Worm (Caenorhabditis elegans) whole organism, L2 larva: Measurements from ENCODE around the gene sod-4.

ENCODE experiments used
- C34F6.9 ChIP-seq: fragments of 150-350 bp; optimal IDR thresholded peaks from 2 replicates; lab custom pipeline; 2014; ENCODE audit warnings: missing biosample characterization, missing genetic modification characterization
- R02D3.7 ChIP-seq: fragments of 150-350 bp; optimal IDR thresholded peaks from 2 replicates; lab custom pipeline; 2014; ENCODE audit warnings: missing biosample characterization, missing genetic modification characterization
- Y55F3AM.14 ChIP-seq: fragments of 200-800 bp; sonication (Bioruptor generic); optimal IDR thresholded peaks from 2 replicates; lab custom pipeline; 2018; ENCODE audit warnings: mild to moderate bottlenecking, missing genetic modification characterization, missing compliant biosample characterization
- ZK546.5 ChIP-seq: sonication (generic microtip); optimal IDR thresholded peaks from 2 replicates; lab custom pipeline; 2017; ENCODE audit warnings: missing biosample characterization, missing genetic modification characterization
- alr-1 ChIP-seq: fragments of 150-350 bp; optimal IDR thresholded peaks from 2 replicates; lab custom pipeline; 2014; ENCODE audit warnings: missing biosample characterization, missing genetic modification characterization
- aly-2 ChIP-seq: fragments of 150-350 bp; optimal IDR thresholded peaks from 2 replicates; lab custom pipeline; 2014; ENCODE audit warnings: missing biosample characterization, missing genetic modification characterization
- ama-1 ChIP-seq: fragments of 150-350 bp; optimal IDR thresholded peaks from 2 replicates; lab custom pipeline; 2018; ENCODE audit warnings: inconsistent platforms
- blmp-1 ChIP-seq: sonication (generic microtip); optimal IDR thresholded peaks from 2 replicates; lab custom pipeline; 2017; ENCODE audit warnings: missing genetic modification characterization, mild to moderate bottlenecking, missing compliant biosample characterization, antibody characterized with exemption, moderate library complexity; ENCODE audit not compliant: insufficient read depth
- ceh-16 ChIP-seq: fragments of 150-350 bp; optimal IDR thresholded peaks from 2 replicates; lab custom pipeline; 2014; ENCODE audit warnings: missing biosample characterization, missing genetic modification characterization
- ceh-82 ChIP-seq: fragments of 150-350 bp; optimal IDR thresholded peaks from 2 replicates; lab custom pipeline; 2014; ENCODE audit warnings: missing biosample characterization, missing genetic modification characterization
- crh-2 ChIP-seq: sonication (generic microtip); optimal IDR thresholded peaks from 2 replicates; lab custom pipeline; 2017; ENCODE audit warnings: missing biosample characterization, missing genetic modification characterization
- dmd-4 ChIP-seq: sonication (generic microtip); optimal IDR thresholded peaks from 2 replicates; lab custom pipeline; 2017; ENCODE audit warnings: missing biosample characterization, missing genetic modification characterization
- egl-27 ChIP-seq: sonication (generic microtip); optimal IDR thresholded peaks from 3 replicates; lab custom pipeline; 2017; ENCODE audit warnings: missing biosample characterization, missing genetic modification reagents, missing genetic modification characterization
- elt-1 ChIP-seq: fragments of 150-350 bp; optimal IDR thresholded peaks from 2 replicates; lab custom pipeline; 2014; ENCODE audit warnings: missing biosample characterization, missing genetic modification characterization
- elt-3 ChIP-seq: sonication (generic microtip); optimal IDR thresholded peaks from 2 replicates; lab custom pipeline; 2017; ENCODE audit warnings: missing biosample characterization, missing genetic modification characterization
- fos-1 ChIP-seq: fragments of 150-350 bp; optimal IDR thresholded peaks from 2 replicates; lab custom pipeline; 2014; ENCODE audit warnings: missing biosample characterization, missing genetic modification characterization
- gmeb-1 ChIP-seq: fragments of 150-350 bp; optimal IDR thresholded peaks from 2 replicates; lab custom pipeline; 2014; ENCODE audit warnings: missing biosample characterization, missing genetic modification characterization
- lin-11 ChIP-seq: fragments of 150-350 bp; sonication (generic microtip); optimal IDR thresholded peaks from 2 replicates; lab custom pipeline; 2014; ENCODE audit warnings: missing biosample characterization, missing genetic modification characterization, inconsistent platforms, mixed read lengths
- lin-13 ChIP-seq: fragments of 150-350 bp; optimal IDR thresholded peaks from 2 replicates; lab custom pipeline; 2014; ENCODE audit warnings: missing biosample characterization, missing genetic modification reagents, missing genetic modification characterization
- lin-39 ChIP-seq: fragments of 150-350 bp; optimal IDR thresholded peaks from 2 replicates; lab custom pipeline; 2014; ENCODE audit warnings: missing biosample characterization, missing genetic modification reagents, missing genetic modification characterization
- lsy-2 ChIP-seq, 2 experiments: fragments of 150-350 bp in 1 of 2; sonication (generic microtip) in 1 of 2; optimal IDR thresholded peaks; 2 replicates each; lab custom pipeline; 2014 to 2017; ENCODE audit warnings: missing biosample characterization in 2 of 2, missing genetic modification characterization in 2 of 2
- mab-5 ChIP-seq: fragments of 150-350 bp; optimal IDR thresholded peaks from 2 replicates; lab custom pipeline; 2014; ENCODE audit warnings: missing biosample characterization, missing genetic modification characterization
- mdl-1 ChIP-seq, 2 experiments: fragments of 150-350 bp in 1 of 2; sonication (generic microtip) in 1 of 2; optimal IDR thresholded peaks; 2 replicates each; lab custom pipeline; 2017; ENCODE audit warnings: missing biosample characterization in 2 of 2, missing genetic modification characterization in 2 of 2
- nhr-10 ChIP-seq: sonication (generic microtip); optimal IDR thresholded peaks from 2 replicates; lab custom pipeline; 2017; ENCODE audit warnings: missing biosample characterization, missing genetic modification characterization
- nhr-11 ChIP-seq: fragments of 150-350 bp; optimal IDR thresholded peaks from 2 replicates; lab custom pipeline; 2014; ENCODE audit warnings: missing biosample characterization, missing genetic modification characterization
- nhr-12 ChIP-seq: fragments of 150-350 bp; optimal IDR thresholded peaks from 2 replicates; lab custom pipeline; 2014; ENCODE audit warnings: missing biosample characterization, missing genetic modification characterization
- nhr-129 ChIP-seq: fragments of 150-350 bp; optimal IDR thresholded peaks from 2 replicates; lab custom pipeline; 2014; ENCODE audit warnings: missing biosample characterization, missing genetic modification characterization
- nhr-21 ChIP-seq: fragments of 150-350 bp; optimal IDR thresholded peaks from 2 replicates; lab custom pipeline; 2014; ENCODE audit warnings: missing biosample characterization, missing genetic modification characterization
- nhr-23 ChIP-seq: fragments of 150-350 bp; optimal IDR thresholded peaks from 2 replicates; lab custom pipeline; 2014; ENCODE audit warnings: missing biosample characterization, missing genetic modification reagents, missing genetic modification characterization
- nhr-237 ChIP-seq: fragments of 150-350 bp; optimal IDR thresholded peaks from 2 replicates; lab custom pipeline; 2014; ENCODE audit warnings: missing biosample characterization, missing genetic modification characterization
- nhr-25 ChIP-seq: fragments of 150-350 bp; sonication (generic microtip); optimal IDR thresholded peaks from 3 replicates; lab custom pipeline; 2014; ENCODE audit warnings: missing biosample characterization, missing genetic modification characterization
- nhr-6 ChIP-seq: fragments of 150-350 bp; optimal IDR thresholded peaks from 2 replicates; lab custom pipeline; 2014; ENCODE audit warnings: missing biosample characterization, missing genetic modification characterization
- nhr-77 ChIP-seq: fragments of 150-350 bp; optimal IDR thresholded peaks from 2 replicates; lab custom pipeline; 2014; ENCODE audit warnings: missing biosample characterization, missing genetic modification characterization
- peb-1 ChIP-seq: fragments of 150-350 bp; optimal IDR thresholded peaks from 2 replicates; lab custom pipeline; 2014; ENCODE audit warnings: missing biosample characterization, missing genetic modification characterization
- skn-1 ChIP-seq: sonication (generic microtip); optimal IDR thresholded peaks from 2 replicates; lab custom pipeline; 2017; ENCODE audit warnings: missing biosample characterization, missing genetic modification characterization
- sma-9 ChIP-seq, 2 experiments: fragments of 150-350 bp in 1 of 2; sonication (generic microtip) in 1 of 2; optimal IDR thresholded peaks; 2 replicates each; lab custom pipeline; 2014 to 2016; ENCODE audit warnings: missing genetic modification characterization in 2 of 2, mild to moderate bottlenecking in 1 of 2, missing biosample characterization in 1 of 2, missing compliant biosample characterization in 1 of 2, missing genetic modification reagents in 1 of 2, moderate library complexity in 1 of 2
- snpc-4 ChIP-seq: fragments of 150-350 bp; optimal IDR thresholded peaks from 2 replicates; lab custom pipeline; 2014; ENCODE audit warnings: missing biosample characterization, missing genetic modification characterization
- unc-39 ChIP-seq: fragments of 150-350 bp; optimal IDR thresholded peaks from 2 replicates; lab custom pipeline; 2014; ENCODE audit warnings: missing biosample characterization, missing genetic modification characterization
- unc-55 ChIP-seq: fragments of 150-350 bp; sonication (generic microtip); optimal IDR thresholded peaks from 3 replicates; lab custom pipeline; 2014; ENCODE audit warnings: missing biosample characterization, missing genetic modification reagents, missing genetic modification characterization
- unc-62 ChIP-seq: fragments of 150-350 bp; optimal IDR thresholded peaks from 2 replicates; lab custom pipeline; 2014; ENCODE audit warnings: missing biosample characterization, missing genetic modification reagents, missing genetic modification characterization
- zag-1 ChIP-seq: fragments of 150-350 bp; optimal IDR thresholded peaks from 2 replicates; lab custom pipeline; 2014; ENCODE audit warnings: missing biosample characterization, missing genetic modification characterization
- ztf-1 ChIP-seq: fragments of 200-800 bp; sonication (Bioruptor generic); conservative IDR thresholded peaks from 2 replicates; pipeline ENCODE4 v1.3.6; 2022; ENCODE audit warnings: missing genetic modification characterization, missing compliant biosample characterization
- ztf-11 ChIP-seq: sonication (generic microtip); optimal IDR thresholded peaks from 2 replicates; lab custom pipeline; 2017; ENCODE audit warnings: missing biosample characterization, missing genetic modification characterization
- ztf-4 ChIP-seq: fragments of 150-350 bp; optimal IDR thresholded peaks from 2 replicates; lab custom pipeline; 2014; ENCODE audit warnings: missing biosample characterization, missing genetic modification characterization

sod-4 gene

DNA sequence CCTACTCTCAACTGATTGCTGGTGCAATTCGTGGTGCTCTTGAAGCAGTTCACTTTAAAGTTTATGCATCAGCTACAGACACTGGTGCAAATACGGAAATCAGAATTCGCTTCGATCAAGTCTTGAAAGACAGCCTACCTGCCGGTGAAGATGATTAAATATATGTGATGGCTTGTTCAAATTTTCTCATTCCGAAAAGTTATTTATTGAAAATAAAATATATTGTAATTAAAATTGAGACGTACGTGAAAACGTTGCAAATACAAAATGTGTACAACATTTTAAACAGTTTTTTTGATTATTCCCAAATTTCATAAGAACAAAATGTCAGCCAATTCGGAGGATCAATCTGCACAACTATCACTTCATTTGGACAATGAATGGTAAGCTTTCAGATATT, 26.7 kb upstream of the sod-4 start, which contains the start of gene ZK1098.6:
TSS of gene ZK1098.6 (plus strand) at position 301 of the 400 bp plus-strand sequence.
- no peak for TF ChIP-seq mab-5
- TF ChIP-seq dmd-4 (tag; lab: Kevin White, UChicago) = no peak
- TF ChIP-seq nhr-77 = no peak
- TF ChIP-seq nhr-6 (tag; lab: Kevin White, UChicago) = no peak
- no peak for TF ChIP-seq lsy-2 (tag; optimal IDR thresholded peaks at IDR 0.05; lab: Kevin White, UChicago)
- no peak for TF ChIP-seq zag-1 (tag; lab: Kevin White, UChicago)

DNA sequence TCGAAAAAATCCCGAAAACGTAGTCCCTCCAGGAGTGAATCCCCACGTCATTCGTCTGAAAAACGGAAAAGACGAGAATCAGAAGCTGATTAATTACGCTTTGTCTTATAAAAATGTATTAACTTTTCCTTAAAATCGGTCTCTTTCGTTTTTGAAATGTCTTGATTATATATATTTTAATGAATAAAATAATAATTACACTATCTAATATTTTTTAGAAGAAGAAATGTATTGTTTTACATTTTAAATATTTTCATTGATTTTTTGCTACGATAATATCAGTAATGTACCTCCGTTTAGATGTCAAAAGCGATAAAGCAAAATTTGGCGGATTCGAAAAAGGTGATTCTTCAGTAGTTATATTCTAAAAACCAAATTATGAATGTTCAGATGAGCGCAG, 25.1 kb upstream of the sod-4 start, which contains the start of gene trpp-3:
TSS of gene trpp-3 (plus strand) at position 301 of the 400 bp plus-strand sequence.
- TF ChIP-seq R02D3.7 = no peak
- no peak for TF ChIP-seq nhr-237 (tag; lab: Kevin White, UChicago)

DNA sequence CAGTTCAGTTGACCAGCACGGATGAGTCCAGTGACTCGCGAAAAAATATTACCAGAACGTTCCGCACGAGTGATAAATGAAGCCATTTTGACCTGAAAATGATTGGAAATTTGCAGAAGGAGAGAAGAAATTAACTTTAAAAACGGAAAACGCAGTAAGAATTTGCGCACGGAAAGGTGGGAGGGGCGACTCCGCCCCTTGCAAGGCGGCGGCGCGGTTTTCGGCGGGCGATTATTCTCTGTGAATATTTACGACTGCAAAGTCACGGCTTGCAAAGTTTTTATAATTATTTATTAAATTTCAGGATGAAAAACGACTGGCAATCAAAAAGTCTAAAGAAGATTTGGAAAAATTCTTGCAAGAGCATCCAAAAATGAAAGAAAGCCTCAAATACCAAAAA, 23.4 kb upstream of the sod-4 start, which contains the start of gene mrps-23:
TSS of gene mrps-23 (minus strand) at position 92 of the 400 bp plus-strand sequence.
- TF ChIP-seq unc-55 (GFP tag; lab: Kevin White, UChicago) (peak; percentile 24), lin-39 (tag; lab: Kevin White, UChicago) (no peak), nhr-25 (tag; lab: Kevin White, UChicago) (peak; percentile 14), alr-1 (tag; lab: Kevin White, UChicago) (no peak), lsy-2 (tag; optimal IDR thresholded peaks at IDR 0.05; lab: Kevin White, UChicago) (peak in 1 of 2 experiments; percentile 31)
- TF ChIP-seq, all 48 proteins: peak for 3

DNA sequence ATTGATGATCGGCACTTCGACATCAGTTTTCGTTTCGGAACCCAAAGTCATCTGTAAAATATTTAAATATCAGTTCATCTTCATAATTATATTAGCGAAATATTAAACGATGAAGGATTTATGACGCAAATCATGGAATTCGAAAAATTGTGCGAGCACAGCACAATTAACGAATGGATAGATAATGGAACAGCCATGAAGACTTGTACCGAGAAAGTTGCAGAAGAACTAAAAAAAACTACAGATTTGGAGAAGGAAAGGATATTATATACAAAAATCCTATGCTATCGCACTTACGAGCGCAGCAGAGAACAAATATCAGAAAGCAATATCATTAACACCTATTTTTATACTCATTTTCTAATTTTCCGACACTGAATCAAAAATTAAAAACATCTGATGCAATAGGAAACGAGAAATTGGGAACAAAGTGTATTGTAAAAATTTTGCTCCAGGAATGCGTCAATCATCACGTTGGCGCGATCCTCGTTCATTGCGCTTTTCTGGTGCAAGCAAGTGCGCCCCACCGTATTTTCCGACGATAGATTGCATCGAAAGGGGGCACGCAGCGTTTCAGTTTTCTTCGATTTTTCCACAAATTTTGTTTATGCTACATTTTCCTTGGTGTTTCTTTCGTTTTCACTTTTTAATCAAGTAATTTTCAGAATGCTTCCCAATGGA, 21.4 kb upstream of the sod-4 start, which contains the start of the genes clu-1 and prp-40:
TSS of gene clu-1 (minus strand) at position 51 of the 681 bp plus-strand sequence.
TSS of gene prp-40 (plus strand) at position 666 of the 681 bp plus-strand sequence.
- TF ChIP-seq lin-11 (tag; lab: Kevin White, UChicago) = peak; percentile 85
- TF ChIP-seq ama-1 (lab: Kevin White, UChicago) = peak; percentile 42
- TF ChIP-seq mdl-1 (tag; optimal IDR thresholded peaks at IDR 0.05; lab: Kevin White, UChicago) = peak in 1 of 2 experiments; percentile 46
- TF ChIP-seq peb-1 = no peak
- peak; percentile 90 for TF ChIP-seq lin-13 (GFP tag; lab: Kevin White, UChicago)
- peak; percentile 15 for TF ChIP-seq R02D3.7
- TF ChIP-seq aly-2 (tag; lab: Kevin White, UChicago) = no peak
- peak; percentile 36 for TF ChIP-seq blmp-1 (tag; lab: Kevin White, UChicago)
- peak; percentile 86 for TF ChIP-seq crh-2
- no peak for TF ChIP-seq nhr-11 (tag; lab: Kevin White, UChicago)
- TF ChIP-seq dmd-4 (tag; lab: Kevin White, UChicago) = no peak
- TF ChIP-seq elt-1 (tag; lab: Kevin White, UChicago) = no peak
- no peak for TF ChIP-seq alr-1 (tag; lab: Kevin White, UChicago)
- TF ChIP-seq elt-3 (tag; lab: Kevin White, UChicago) = no peak
- peak; percentile 60 for TF ChIP-seq ceh-16 (tag; lab: Kevin White, UChicago)
- TF ChIP-seq lsy-2 (tag; optimal IDR thresholded peaks at IDR 0.05; lab: Kevin White, UChicago) = peak; percentile 86 to 95
- TF ChIP-seq mab-5 = peak; percentile 89
- TF ChIP-seq nhr-10 (tag; lab: Kevin White, UChicago) = peak; percentile 73
- no peak for TF ChIP-seq skn-1 (tag; lab: Kevin White, UChicago)
- peak; percentile 98 for TF ChIP-seq C34F6.9 (tag; lab: Kevin White, UChicago)
- TF ChIP-seq sma-9 (GFP tag; optimal IDR thresholded peaks at IDR 0.05; lab: Kevin White, UChicago) = peak; percentile 84
- no peak for TF ChIP-seq sma-9 (tag; optimal IDR thresholded peaks at IDR 0.05; lab: Kevin White, UChicago)
- no peak for TF ChIP-seq nhr-12 (tag; lab: Kevin White, UChicago)
- TF ChIP-seq ztf-11 = no peak
- no peak for TF ChIP-seq lin-39 (tag; lab: Kevin White, UChicago)
- TF ChIP-seq snpc-4 (tag; lab: Kevin White, UChicago) = peak; percentile 48
- TF ChIP-seq nhr-6 (tag; lab: Kevin White, UChicago) = peak; percentile 72
- no peak for TF ChIP-seq unc-62 (GFP tag; lab: Kevin White, UChicago)
- TF ChIP-seq fos-1 (tag; lab: Kevin White, UChicago) = peak; percentile 73
- TF ChIP-seq nhr-129 (tag; lab: Kevin White, UChicago) = peak; percentile 96
- no peak for TF ChIP-seq unc-39 (tag; lab: Kevin White, UChicago)
- TF ChIP-seq nhr-23 = no peak
- TF ChIP-seq Y55F3AM.14 (GFP tag; lab: Kevin White, UChicago) = no peak
- TF ChIP-seq nhr-237 (tag; lab: Kevin White, UChicago) = no peak
- TF ChIP-seq zag-1 (tag; lab: Kevin White, UChicago) = peak; percentile 81
- TF ChIP-seq ztf-4 = peak; percentile 50
- no peak for TF ChIP-seq nhr-77
- peak; percentile 33 for TF ChIP-seq ZK546.5
- peak; percentile 84 for TF ChIP-seq nhr-21 (tag; lab: Kevin White, UChicago)
- TF ChIP-seq nhr-25 (tag; lab: Kevin White, UChicago) = peak; percentile 90
- no peak for TF ChIP-seq egl-27 (tag; lab: Kevin White, UChicago)
- peak; percentile 12 for TF ChIP-seq ceh-82 (tag; lab: Kevin White, UChicago)
- TF ChIP-seq gmeb-1 = peak; percentile 89
- TF ChIP-seq ztf-1 (GFP tag; lab: Robert Waterston, UW) = no peak
